Worm (Caenorhabditis elegans): Measurements from ENCODE around the gene F21D12.2.

DNA sequence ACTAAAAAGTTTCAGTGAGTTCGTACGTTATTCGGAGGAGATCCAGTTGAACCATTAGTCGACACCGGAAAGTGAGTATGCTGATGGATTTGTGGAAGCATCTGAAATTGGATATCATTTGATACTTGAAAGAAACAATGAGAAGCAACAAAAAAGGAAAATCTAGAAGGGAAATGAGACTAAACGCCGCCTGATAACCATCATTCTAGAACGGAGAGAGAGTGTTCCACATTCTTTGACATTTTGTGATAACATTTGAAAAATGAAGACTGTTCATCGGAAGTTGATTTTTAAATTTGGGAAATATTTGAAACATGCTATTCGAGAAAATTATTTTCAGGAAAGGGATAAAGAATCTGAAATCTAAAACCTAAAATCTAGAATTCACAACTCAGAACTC is 13.7 kb downstream of the F21D12.2 start, which contains the start of gene npax-1:
- TF ChIP-seq aly-2 (tag; optimal IDR thresholded peaks at IDR 0.05) = no peak
- no peak for TF ChIP-seq hlh-30 (tag; optimal IDR thresholded peaks at IDR 0.05; ENCODE audit: insufficient read depth)
- no peak for TF ChIP-seq nhr-25 (tag; optimal IDR thresholded peaks at IDR 0.05; ENCODE audit: borderline replicate concordance, insufficient read depth)
- TF ChIP-seq nhr-42 (GFP tag; IDR thresholded peaks at IDR 0.05) = no peak
- TF ChIP-seq ztf-11 (tag; optimal IDR thresholded peaks at IDR 0.05) = no peak
- TF ChIP-seq sdz-12 (GFP tag; optimal IDR thresholded peaks at IDR 0.05) = no peak
- no peak for TF ChIP-seq mep-1 (tag; optimal IDR thresholded peaks at IDR 0.05)
- TF ChIP-seq saeg-2 (GFP tag; IDR thresholded peaks at IDR 0.05) = no peak
- no peak for TF ChIP-seq zip-11 (GFP tag; IDR thresholded peaks at IDR 0.05)
- no peak for TF ChIP-seq nhr-28 (tag; optimal IDR thresholded peaks at IDR 0.05)
- no peak for TF ChIP-seq nhr-237 (tag; optimal IDR thresholded peaks at IDR 0.05)
- TF ChIP-seq nhr-111 (GFP tag; optimal IDR thresholded peaks at IDR 0.05) = no peak
- TF ChIP-seq fos-1 (tag; optimal IDR thresholded peaks at IDR 0.05) = no peak
